Worm (Caenorhabditis elegans) whole organism, L2 larva: ENCODE results near the gene T16H12.3.

Source experiments
- C34F6.9 ChIP-seq: fragments of 150-350 bp; optimal IDR thresholded peaks from 2 replicates; lab custom pipeline; 2014; ENCODE audit warnings: missing biosample characterization, missing genetic modification characterization
- F13H6.1 ChIP-seq: sonication (generic microtip); optimal IDR thresholded peaks from 2 replicates; lab custom pipeline; 2016; ENCODE audit warnings: missing genetic modification characterization, missing compliant biosample characterization
- R02D3.7 ChIP-seq: fragments of 150-350 bp; optimal IDR thresholded peaks from 2 replicates; lab custom pipeline; 2014; ENCODE audit warnings: missing biosample characterization, missing genetic modification characterization
- Y55F3AM.14 ChIP-seq: fragments of 200-800 bp; sonication (Bioruptor generic); optimal IDR thresholded peaks from 2 replicates; lab custom pipeline; 2018; ENCODE audit warnings: mild to moderate bottlenecking, missing genetic modification characterization, missing compliant biosample characterization
- ZK546.5 ChIP-seq: sonication (generic microtip); optimal IDR thresholded peaks from 2 replicates; lab custom pipeline; 2017; ENCODE audit warnings: missing biosample characterization, missing genetic modification characterization
- alr-1 ChIP-seq: fragments of 150-350 bp; optimal IDR thresholded peaks from 2 replicates; lab custom pipeline; 2014; ENCODE audit warnings: missing biosample characterization, missing genetic modification characterization
- aly-2 ChIP-seq: fragments of 150-350 bp; optimal IDR thresholded peaks from 2 replicates; lab custom pipeline; 2014; ENCODE audit warnings: missing biosample characterization, missing genetic modification characterization
- blmp-1 ChIP-seq: sonication (generic microtip); optimal IDR thresholded peaks from 2 replicates; lab custom pipeline; 2017; ENCODE audit warnings: missing genetic modification characterization, mild to moderate bottlenecking, missing compliant biosample characterization, antibody characterized with exemption, moderate library complexity; ENCODE audit not compliant: insufficient read depth
- ceh-16 ChIP-seq: fragments of 150-350 bp; optimal IDR thresholded peaks from 2 replicates; lab custom pipeline; 2014; ENCODE audit warnings: missing biosample characterization, missing genetic modification characterization
- dmd-4 ChIP-seq: sonication (generic microtip); optimal IDR thresholded peaks from 2 replicates; lab custom pipeline; 2017; ENCODE audit warnings: missing biosample characterization, missing genetic modification characterization
- egl-27 ChIP-seq: sonication (generic microtip); optimal IDR thresholded peaks from 3 replicates; lab custom pipeline; 2017; ENCODE audit warnings: missing biosample characterization, missing genetic modification reagents, missing genetic modification characterization
- elt-1 ChIP-seq: fragments of 150-350 bp; optimal IDR thresholded peaks from 2 replicates; lab custom pipeline; 2014; ENCODE audit warnings: missing biosample characterization, missing genetic modification characterization
- elt-3 ChIP-seq: sonication (generic microtip); optimal IDR thresholded peaks from 2 replicates; lab custom pipeline; 2017; ENCODE audit warnings: missing biosample characterization, missing genetic modification characterization
- fos-1 ChIP-seq: fragments of 150-350 bp; optimal IDR thresholded peaks from 2 replicates; lab custom pipeline; 2014; ENCODE audit warnings: missing biosample characterization, missing genetic modification characterization
- gmeb-1 ChIP-seq: fragments of 150-350 bp; optimal IDR thresholded peaks from 2 replicates; lab custom pipeline; 2014; ENCODE audit warnings: missing biosample characterization, missing genetic modification characterization
- lin-11 ChIP-seq: fragments of 150-350 bp; sonication (generic microtip); optimal IDR thresholded peaks from 2 replicates; lab custom pipeline; 2014; ENCODE audit warnings: missing biosample characterization, missing genetic modification characterization, inconsistent platforms, mixed read lengths
- lin-13 ChIP-seq: fragments of 150-350 bp; optimal IDR thresholded peaks from 2 replicates; lab custom pipeline; 2014; ENCODE audit warnings: missing biosample characterization, missing genetic modification reagents, missing genetic modification characterization
- lin-39 ChIP-seq: fragments of 150-350 bp; optimal IDR thresholded peaks from 2 replicates; lab custom pipeline; 2014; ENCODE audit warnings: missing biosample characterization, missing genetic modification reagents, missing genetic modification characterization
- mab-5 ChIP-seq: fragments of 150-350 bp; optimal IDR thresholded peaks from 2 replicates; lab custom pipeline; 2014; ENCODE audit warnings: missing biosample characterization, missing genetic modification characterization
- mdl-1 ChIP-seq, 2 experiments: fragments of 150-350 bp in 1 of 2; sonication (generic microtip) in 1 of 2; optimal IDR thresholded peaks; 2 replicates each; lab custom pipeline; 2017; ENCODE audit warnings: missing biosample characterization in 2 of 2, missing genetic modification characterization in 2 of 2
- nhr-11 ChIP-seq: fragments of 150-350 bp; optimal IDR thresholded peaks from 2 replicates; lab custom pipeline; 2014; ENCODE audit warnings: missing biosample characterization, missing genetic modification characterization
- nhr-12 ChIP-seq: fragments of 150-350 bp; optimal IDR thresholded peaks from 2 replicates; lab custom pipeline; 2014; ENCODE audit warnings: missing biosample characterization, missing genetic modification characterization
- nhr-129 ChIP-seq: fragments of 150-350 bp; optimal IDR thresholded peaks from 2 replicates; lab custom pipeline; 2014; ENCODE audit warnings: missing biosample characterization, missing genetic modification characterization
- nhr-23 ChIP-seq: fragments of 150-350 bp; optimal IDR thresholded peaks from 2 replicates; lab custom pipeline; 2014; ENCODE audit warnings: missing biosample characterization, missing genetic modification reagents, missing genetic modification characterization
- nhr-25 ChIP-seq: fragments of 150-350 bp; sonication (generic microtip); optimal IDR thresholded peaks from 3 replicates; lab custom pipeline; 2014; ENCODE audit warnings: missing biosample characterization, missing genetic modification characterization
- nhr-77 ChIP-seq: fragments of 150-350 bp; optimal IDR thresholded peaks from 2 replicates; lab custom pipeline; 2014; ENCODE audit warnings: missing biosample characterization, missing genetic modification characterization
- peb-1 ChIP-seq: fragments of 150-350 bp; optimal IDR thresholded peaks from 2 replicates; lab custom pipeline; 2014; ENCODE audit warnings: missing biosample characterization, missing genetic modification characterization
- skn-1 ChIP-seq: sonication (generic microtip); optimal IDR thresholded peaks from 2 replicates; lab custom pipeline; 2017; ENCODE audit warnings: missing biosample characterization, missing genetic modification characterization
- sma-3 ChIP-seq: sonication (generic microtip); optimal IDR thresholded peaks from 2 replicates; lab custom pipeline; 2016; ENCODE audit warnings: missing genetic modification reagents, missing genetic modification characterization, missing compliant biosample characterization
- sma-9 ChIP-seq, 2 experiments: fragments of 150-350 bp in 1 of 2; sonication (generic microtip) in 1 of 2; optimal IDR thresholded peaks; 2 replicates each; lab custom pipeline; 2014 to 2016; ENCODE audit warnings: missing genetic modification characterization in 2 of 2, mild to moderate bottlenecking in 1 of 2, missing biosample characterization in 1 of 2, missing compliant biosample characterization in 1 of 2, missing genetic modification reagents in 1 of 2, moderate library complexity in 1 of 2
- unc-39 ChIP-seq: fragments of 150-350 bp; optimal IDR thresholded peaks from 2 replicates; lab custom pipeline; 2014; ENCODE audit warnings: missing biosample characterization, missing genetic modification characterization
- unc-55 ChIP-seq: fragments of 150-350 bp; sonication (generic microtip); optimal IDR thresholded peaks from 3 replicates; lab custom pipeline; 2014; ENCODE audit warnings: missing biosample characterization, missing genetic modification reagents, missing genetic modification characterization
- unc-62 ChIP-seq: fragments of 150-350 bp; optimal IDR thresholded peaks from 2 replicates; lab custom pipeline; 2014; ENCODE audit warnings: missing biosample characterization, missing genetic modification reagents, missing genetic modification characterization
- zag-1 ChIP-seq: fragments of 150-350 bp; optimal IDR thresholded peaks from 2 replicates; lab custom pipeline; 2014; ENCODE audit warnings: missing biosample characterization, missing genetic modification characterization
- ztf-1 ChIP-seq: fragments of 200-800 bp; sonication (Bioruptor generic); conservative IDR thresholded peaks from 2 replicates; pipeline ENCODE4 v1.3.6; 2022; ENCODE audit warnings: missing genetic modification characterization, missing compliant biosample characterization
- ztf-11 ChIP-seq: sonication (generic microtip); optimal IDR thresholded peaks from 2 replicates; lab custom pipeline; 2017; ENCODE audit warnings: missing biosample characterization, missing genetic modification characterization
- ztf-4 ChIP-seq: fragments of 150-350 bp; optimal IDR thresholded peaks from 2 replicates; lab custom pipeline; 2014; ENCODE audit warnings: missing biosample characterization, missing genetic modification characterization

Gene T16H12.3

DNA sequence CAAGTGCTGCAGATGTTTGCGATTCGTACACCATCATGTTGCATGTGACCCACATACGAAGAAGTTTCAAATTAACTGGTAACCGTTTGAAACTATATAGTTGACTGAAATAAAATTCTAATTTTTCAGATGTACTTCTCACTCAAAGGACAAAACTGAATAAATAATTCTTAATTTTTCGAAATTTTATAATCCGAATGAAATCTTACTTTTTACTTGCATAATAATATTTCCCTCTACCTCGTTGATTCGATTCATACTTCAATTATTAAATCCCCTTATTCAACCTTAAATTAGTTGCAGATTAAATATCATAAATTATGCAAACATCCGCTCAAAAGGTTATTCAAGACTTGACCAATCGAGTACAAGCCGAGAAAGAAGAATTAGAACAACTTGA is 2.9 kb upstream of the T16H12.3 start, which contains the start of gene T16H12.2:
Gene T16H12.2 (plus strand): TSS at position 301 of the 400 bp plus-strand sequence.
- TF ChIP-seq sma-3, result no peak
- TF ChIP-seq unc-55, result no peak
- TF ChIP-seq, all 48 proteins: peak for 0

ce11 chrIII:10085574-10085973 is 2.5 kb upstream of the T16H12.3 start:
- TF ChIP-seq gmeb-1 (tag; lab: Kevin White, UChicago), result no peak
- TF ChIP-seq nhr-77 (tag; lab: Kevin White, UChicago), result no peak
- no peak for TF ChIP-seq lin-13 (GFP tag; lab: Kevin White, UChicago)
- no peak for TF ChIP-seq Y55F3AM.14 (GFP tag; lab: Kevin White, UChicago)
- TF ChIP-seq fos-1 (tag; lab: Kevin White, UChicago), result no peak
- TF ChIP-seq elt-1 (tag; lab: Kevin White, UChicago), result no peak
- TF ChIP-seq aly-2 (tag; lab: Kevin White, UChicago), result no peak
- TF ChIP-seq peb-1 (tag; lab: Kevin White, UChicago), result no peak
- no peak for TF ChIP-seq unc-39 (tag; lab: Kevin White, UChicago)

ce11 chrIII:10085103-10085502 is 2.0 kb upstream of the T16H12.3 start, which contains the start of gene T16H12.13:
TSS of gene T16H12.13 (plus strand) at chrIII:10085403.
- no peak for TF ChIP-seq ZK546.5 (tag; lab: Kevin White, UChicago)

DNA sequence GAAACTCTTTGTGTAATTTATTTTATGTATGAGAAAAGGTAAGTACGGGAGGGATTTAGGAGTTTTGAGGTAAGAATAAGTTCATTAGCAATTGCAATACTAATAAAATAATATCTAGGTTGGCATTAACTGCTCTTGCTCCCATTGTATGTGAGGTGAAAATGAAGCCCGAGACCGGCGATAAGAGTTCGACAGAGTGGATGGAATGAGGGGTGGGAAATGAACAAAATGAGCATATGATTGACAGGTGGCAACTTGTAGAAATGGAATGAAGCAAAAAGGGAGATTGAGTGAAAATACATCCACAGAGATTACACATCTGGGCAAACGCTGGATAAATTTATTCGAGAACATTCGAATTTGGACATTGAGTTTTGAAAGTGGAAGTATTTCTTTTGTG is 4.3 kb downstream of the T16H12.3 start:
- no peak for TF ChIP-seq nhr-77 (tag; lab: Kevin White, UChicago)

- no peak for TF ChIP-seq unc-39 (tag; lab: Kevin White, UChicago)
- no peak for TF ChIP-seq sma-9 (GFP tag; optimal IDR thresholded peaks at IDR 0.05; lab: Kevin White, UChicago)
- TF ChIP-seq sma-9 (tag; optimal IDR thresholded peaks at IDR 0.05; lab: Kevin White, UChicago), result no peak
- TF ChIP-seq nhr-12 (tag; lab: Kevin White, UChicago), result no peak
- no peak for TF ChIP-seq lin-39 (tag; lab: Kevin White, UChicago)
- TF ChIP-seq nhr-23 (tag; lab: Kevin White, UChicago), result no peak
- no peak for TF ChIP-seq aly-2 (tag; lab: Kevin White, UChicago)
- no peak for TF ChIP-seq unc-62
- no peak for TF ChIP-seq elt-1 (tag; lab: Kevin White, UChicago)
- TF ChIP-seq Y55F3AM.14 (GFP tag; lab: Kevin White, UChicago), result no peak
- no peak for TF ChIP-seq dmd-4 (tag; lab: Kevin White, UChicago)
- no peak for TF ChIP-seq nhr-11 (tag; lab: Kevin White, UChicago)
- no peak for TF ChIP-seq sma-3
- TF ChIP-seq blmp-1 (tag; lab: Kevin White, UChicago), result no peak
- no peak for TF ChIP-seq ztf-4 (tag; lab: Kevin White, UChicago)
- TF ChIP-seq ztf-1 (GFP tag; lab: Robert Waterston, UW), result no peak
Measured at ce11 chrIII:10078151-10078550, 4.9 kb downstream of the T16H12.3 start, which contains the start of gene T16G12.9. TSS of gene T16G12.9 (minus strand) at chrIII:10078251.

ce11 chrIII:10076042-10076441 is 7.0 kb downstream of the T16H12.3 start:
- TF ChIP-seq mdl-1 (tag; optimal IDR thresholded peaks at IDR 0.05; lab: Kevin White, UChicago), result no peak
- no peak for TF ChIP-seq lin-11 (tag; lab: Kevin White, UChicago)
- no peak for TF ChIP-seq elt-3 (tag; lab: Kevin White, UChicago)
- no peak for TF ChIP-seq nhr-77 (tag; lab: Kevin White, UChicago)
- no peak for TF ChIP-seq zag-1 (tag; lab: Kevin White, UChicago)
- no peak for TF ChIP-seq ztf-1 (GFP tag; lab: Robert Waterston, UW)
- no peak for TF ChIP-seq egl-27 (tag; lab: Kevin White, UChicago)
- no peak for TF ChIP-seq mab-5 (tag; lab: Kevin White, UChicago)
- no peak for TF ChIP-seq ztf-11 (tag; lab: Kevin White, UChicago)

- no peak for TF ChIP-seq skn-1 (tag; lab: Kevin White, UChicago)
- no peak for TF ChIP-seq F13H6.1 (tag; lab: Kevin White, UChicago)
- no peak for TF ChIP-seq ceh-16
- no peak for TF ChIP-seq nhr-23 (tag; lab: Kevin White, UChicago)
- no peak for TF ChIP-seq C34F6.9 (tag; lab: Kevin White, UChicago)
- TF ChIP-seq fos-1 (tag; lab: Kevin White, UChicago), result no peak
- TF ChIP-seq blmp-1 (tag; lab: Kevin White, UChicago), result no peak
- TF ChIP-seq egl-27 (tag; lab: Kevin White, UChicago), result no peak
- TF ChIP-seq elt-1 (tag; lab: Kevin White, UChicago), result no peak
- no peak for TF ChIP-seq zag-1 (tag; lab: Kevin White, UChicago)
- no peak for TF ChIP-seq nhr-25 (tag; lab: Kevin White, UChicago)
- no peak for TF ChIP-seq nhr-11 (tag; lab: Kevin White, UChicago)
- TF ChIP-seq nhr-129, result no peak
- TF ChIP-seq sma-3, result no peak
- TF ChIP-seq ZK546.5 (tag; lab: Kevin White, UChicago), result no peak
- TF ChIP-seq R02D3.7, result no peak
- no peak for TF ChIP-seq alr-1
Measured at ce11 chrIII:10069278-10069677, 13.8 kb downstream of the T16H12.3 start, which contains the start of gene T16G12.6. TSS of gene T16G12.6 (plus strand) at chrIII:10069578.
